Fruit fly (Drosophila melanogaster): Measurements from ENCODE around the gene Prosbeta4.

Prosbeta4 gene

DNA sequence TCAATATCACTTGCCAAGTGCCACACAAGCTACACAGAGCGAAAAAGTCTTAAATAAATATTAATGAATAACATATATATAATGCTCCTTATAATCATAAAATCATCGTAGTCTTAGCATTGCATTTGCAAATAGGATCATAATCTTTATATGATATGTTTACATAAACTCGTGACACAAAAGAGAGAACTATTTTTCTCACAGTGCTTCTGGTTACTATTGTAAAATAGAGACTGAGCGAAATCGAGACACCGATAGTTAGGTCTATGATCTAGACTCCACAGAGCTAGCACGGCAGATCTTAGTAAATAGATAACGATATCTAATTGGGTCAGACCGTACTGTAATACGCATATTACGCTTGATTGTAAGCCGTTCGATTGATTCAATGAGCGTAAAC is 22.2 kb downstream of the Prosbeta4 start (continued):
- TF ChIP-seq sens-2 (GFP tag; IDR thresholded peaks at IDR 0.05) (peak; percentile 67), trem (tag; optimal IDR thresholded peaks at IDR 0.05) (no peak), Scr (GFP tag; IDR thresholded peaks at IDR 0.05; ENCODE audit: partially characterized antibody) (no peak), Mad (GFP tag; optimal IDR thresholded peaks at IDR 0.05) (no peak), CG1832 (GFP tag; optimal IDR thresholded peaks at IDR 0.05) (no peak), Ptx1 (GFP tag; IDR thresholded peaks at IDR 0.05) (peak; percentile 89), Nf-YC (tag; optimal IDR thresholded peaks at IDR 0.05) (no peak), slp2 (GFP tag; optimal IDR thresholded peaks at IDR 0.05) (no peak), Xbp1 (GFP tag; optimal IDR thresholded peaks at IDR 0.05) (peak; percentile 73), gt (GFP tag; IDR thresholded peaks at IDR 0.05) (no peak), Oli (tag; optimal IDR thresholded peaks at IDR 0.05) (peak; percentile 79), CG2712 (tag; optimal IDR thresholded peaks at IDR 0.05) (no peak), Drgx (GFP tag; IDR thresholded peaks at IDR 0.05) (no peak), zfh1 (GFP tag; IDR thresholded peaks at IDR 0.05) (peak; percentile 80), lilli (GFP tag; optimal IDR thresholded peaks at IDR 0.05) (peak; percentile 36), CG17328 (GFP tag; IDR thresholded peaks at IDR 0.05) (peak; percentile 88), trh (GFP tag; optimal IDR thresholded peaks at IDR 0.05) (peak; percentile 9), ara (GFP tag; IDR thresholded peaks at IDR 0.05) (no peak), CG18262 (tag; optimal IDR thresholded peaks at IDR 0.05) (no peak), cato (GFP tag; optimal IDR thresholded peaks at IDR 0.05; ENCODE audit: borderline replicate concordance) (peak; percentile 30), HLH3B (GFP tag; IDR thresholded peaks at IDR 0.05) (peak; percentile 85), CG4707 (GFP tag; optimal IDR thresholded peaks at IDR 0.05) (peak; percentile 48), Six4 (GFP tag; optimal IDR thresholded peaks at IDR 0.05) (no peak), CG13424 (tag; optimal IDR thresholded peaks at IDR 0.05) (peak; percentile 83), CG18764 (GFP tag; optimal IDR thresholded peaks at IDR 0.05) (no peak), CG9876 (GFP tag; optimal IDR thresholded peaks at IDR 0.05) (no peak), MESR4 (GFP tag; optimal IDR thresholded peaks at IDR 0.05) (no peak), Hr78 (GFP tag; optimal IDR thresholded peaks at IDR 0.05) (peak in 1 of 2 experiments; percentile 16), CG6854 (GFP tag; optimal IDR thresholded peaks at IDR 0.05) (no peak), corto (GFP tag; optimal IDR thresholded peaks at IDR 0.05) (no peak), mam (GFP tag; optimal IDR thresholded peaks at IDR 0.05) (peak; percentile 5), oc (tag; optimal IDR thresholded peaks at IDR 0.05) (peak; percentile 66), sug (tag; optimal IDR thresholded peaks at IDR 0.05) (no peak), Hr51 (GFP tag; optimal IDR thresholded peaks at IDR 0.05) (peak in 1 of 2 experiments; percentile 85), ac (GFP tag; optimal IDR thresholded peaks at IDR 0.05) (no peak), CG18011 (GFP tag; optimal IDR thresholded peaks at IDR 0.05) (no peak), NFAT (GFP tag; IDR thresholded peaks at IDR 0.05) (no peak), CG17612 (GFP tag; IDR thresholded peaks at IDR 0.05) (no peak), sr (GFP tag; IDR thresholded peaks at IDR 0.05) (no peak), Dbx (GFP tag; IDR thresholded peaks at IDR 0.05) (peak; percentile 47; the same call in 1 of the 3 replicates), CG2129 (GFP tag; IDR thresholded peaks at IDR 0.05; ENCODE audit: partially characterized antibody) (no peak), D19A (tag; optimal IDR thresholded peaks at IDR 0.05) (peak; percentile 66), CG30403 (GFP tag; optimal IDR thresholded peaks at IDR 0.05) (peak; percentile 79), inv (GFP tag; IDR thresholded peaks at IDR 0.05; ENCODE audit: partially characterized antibody) (no peak), chinmo (GFP tag; IDR thresholded peaks at IDR 0.05; ENCODE audit: partially characterized antibody) (no peak), CrebB (tag; optimal IDR thresholded peaks at IDR 0.05) (peak; percentile 0), CG14860 (GFP tag; IDR thresholded peaks at IDR 0.05; ENCODE audit: partially characterized antibody) (no peak), Vsx1 (GFP tag; optimal IDR thresholded peaks at IDR 0.05) (peak; percentile 46), CG3838 (GFP tag; optimal IDR thresholded peaks at IDR 0.05) (no peak), Dip3 (GFP tag; optimal IDR thresholded peaks at IDR 0.05) (no peak), CG12071 (GFP tag; optimal IDR thresholded peaks at IDR 0.05) (no peak)

All from whole organism, embryonic.